Fruit fly (Drosophila melanogaster) whole organism, embryonic: ENCODE measurements around the gene CG42449.

ENCODE experiments used
- Abd-B ChIP-seq: fragments of 200-800 bp; sonication (Bioruptor generic); optimal IDR thresholded peaks from 2 replicates; lab custom pipeline; 2018; ENCODE audit warnings: missing biosample characterization, mild to moderate bottlenecking, missing genetic modification characterization, moderate library complexity
- Atf6 ChIP-seq: fragments of 200-800 bp; sonication (Bioruptor generic); IDR thresholded peaks from 2 replicates; pipeline ENCODE4 v1.3.6; 2022; ENCODE audit warnings: missing biosample characterization, missing genetic modification characterization
- Blimp-1 ChIP-seq: fragments of 200-800 bp; sonication (Bioruptor generic); optimal IDR thresholded peaks from 3 replicates; lab custom pipeline; 2018; ENCODE audit warnings: missing biosample characterization, missing genetic modification characterization, mild to moderate bottlenecking, moderate library complexity, missing genetic modification reagents
- C15 ChIP-seq: fragments of 200-800 bp; sonication (Bioruptor generic); IDR thresholded peaks from 3 replicates; pipeline ENCODE4 v1.3.6; 2022; ENCODE audit warnings: missing biosample characterization, missing genetic modification characterization
- CG10274 ChIP-seq: fragments of 200-800 bp; sonication (Bioruptor generic); optimal IDR thresholded peaks from 3 replicates; lab custom pipeline; 2017; ENCODE audit warnings: missing biosample characterization, mild to moderate bottlenecking, missing genetic modification characterization
- CG12236 ChIP-seq: fragments of 200-800 bp; sonication (Bioruptor generic); optimal IDR thresholded peaks from 2 replicates; lab custom pipeline; 2016; ENCODE audit warnings: missing biosample characterization, missing genetic modification characterization
- CG12744 ChIP-seq: fragments of 200-800 bp; sonication (Bioruptor generic); optimal IDR thresholded peaks from 2 replicates; lab custom pipeline; 2016; ENCODE audit warnings: missing biosample characterization, missing genetic modification characterization
- CG13296 ChIP-seq: fragments of 200-800 bp; sonication (Bioruptor generic); optimal IDR thresholded peaks from 3 replicates; lab custom pipeline; 2018; ENCODE audit warnings: missing biosample characterization, mild to moderate bottlenecking, missing genetic modification characterization
- CG14050 ChIP-seq: fragments of 200-800 bp; sonication (Bioruptor generic); IDR thresholded peaks from 3 replicates; pipeline ENCODE4 v1.3.6; 2022; ENCODE audit warnings: missing biosample characterization, missing genetic modification characterization
- CG15514 ChIP-seq: fragments of 200-800 bp; sonication (Bioruptor generic); optimal IDR thresholded peaks from 3 replicates; lab custom pipeline; 2017; ENCODE audit warnings: missing biosample characterization, missing genetic modification characterization, mild to moderate bottlenecking, moderate library complexity, missing genetic modification reagents
- CG17359 ChIP-seq: fragments of 200-800 bp; sonication (Bioruptor generic); optimal IDR thresholded peaks from 3 replicates; lab custom pipeline; 2018; ENCODE audit warnings: missing biosample characterization, mild to moderate bottlenecking, missing genetic modification characterization, moderate library complexity
- CG17568 ChIP-seq: fragments of 200-800 bp; sonication (Bioruptor generic); optimal IDR thresholded peaks from 2 replicates; lab custom pipeline; 2018; ENCODE audit warnings: missing biosample characterization, mild to moderate bottlenecking, missing genetic modification characterization, moderate library complexity
- CG17802 ChIP-seq: fragments of 200-800 bp; sonication (Bioruptor generic); optimal IDR thresholded peaks from 2 replicates; lab custom pipeline; 2018; ENCODE audit warnings: missing biosample characterization, mild to moderate bottlenecking, missing genetic modification characterization, moderate library complexity
- CG2199 ChIP-seq: fragments of 200-800 bp; sonication (Bioruptor generic); IDR thresholded peaks from 3 replicates; pipeline ENCODE4 v1.3.6; 2022; ENCODE audit warnings: missing biosample characterization, missing genetic modification characterization
- CG30020 ChIP-seq: fragments of 200-800 bp; optimal IDR thresholded peaks from 2 replicates; lab custom pipeline; 2019; ENCODE audit warnings: missing biosample characterization, mild to moderate bottlenecking, missing genetic modification characterization, moderate library complexity
- CG32532 ChIP-seq: fragments of 200-800 bp; sonication (Bioruptor generic); IDR thresholded peaks from 2 replicates; pipeline ENCODE4 v1.3.6; 2022; ENCODE audit warnings: missing biosample characterization, missing genetic modification characterization
- CG3838 ChIP-seq: fragments of 200-800 bp; sonication (Bioruptor generic); optimal IDR thresholded peaks from 3 replicates; lab custom pipeline; 2016; ENCODE audit warnings: missing biosample characterization, missing genetic modification characterization
- CG4360 ChIP-seq: fragments of 200-800 bp; sonication (Bioruptor generic); IDR thresholded peaks from 2 replicates; pipeline ENCODE4 v1.3.6; 2022; ENCODE audit warnings: missing biosample characterization, missing genetic modification characterization
- CG4854 ChIP-seq: fragments of 200-800 bp; sonication (Bioruptor generic); optimal IDR thresholded peaks from 2 replicates; lab custom pipeline; 2016; ENCODE audit warnings: missing biosample characterization, missing genetic modification characterization, inconsistent platforms
- CG6791 ChIP-seq: fragments of 200-800 bp; sonication (Bioruptor generic); IDR thresholded peaks from 3 replicates; pipeline ENCODE4 v1.3.6; 2022; ENCODE audit warnings: missing biosample characterization, missing genetic modification characterization; ENCODE audit not compliant: partially characterized antibody
- CG6813 ChIP-seq: fragments of 200-800 bp; sonication (Bioruptor generic); optimal IDR thresholded peaks from 2 replicates; lab custom pipeline; 2017; ENCODE audit warnings: missing biosample characterization, missing genetic modification characterization, mild to moderate bottlenecking, moderate library complexity, missing genetic modification reagents
- CG8281 ChIP-seq: fragments of 200-800 bp; sonication (Bioruptor generic); optimal IDR thresholded peaks from 2 replicates; lab custom pipeline; 2018; ENCODE audit warnings: missing biosample characterization, mild to moderate bottlenecking, missing genetic modification characterization, moderate library complexity
- CG8388 ChIP-seq: fragments of 200-800 bp; sonication (Bioruptor generic); optimal IDR thresholded peaks from 2 replicates; lab custom pipeline; 2019; ENCODE audit warnings: missing biosample characterization, mild to moderate bottlenecking, missing genetic modification characterization, moderate library complexity
- CG8924 ChIP-seq: fragments of 200-800 bp; optimal IDR thresholded peaks from 3 replicates; lab custom pipeline; 2019; ENCODE audit warnings: missing biosample characterization, mild to moderate bottlenecking, missing genetic modification characterization, moderate library complexity
- Camta ChIP-seq: fragments of 200-800 bp; sonication (Bioruptor generic); optimal IDR thresholded peaks from 2 replicates; lab custom pipeline; 2016; ENCODE audit warnings: missing biosample characterization, missing genetic modification characterization
- Chrac-16 ChIP-seq: fragments of 200-800 bp; sonication (Bioruptor generic); optimal IDR thresholded peaks from 3 replicates; lab custom pipeline; 2016; ENCODE audit warnings: missing biosample characterization, missing genetic modification characterization
- Dfd ChIP-seq, 2 experiments: fragments of >200 bp; optimal IDR thresholded peaks; 2 replicates each; lab custom pipeline; 2017; ENCODE audit warnings: missing biosample characterization in 2 of 2, missing genetic modification characterization in 2 of 2
- Dip3 ChIP-seq: fragments of 200-800 bp; sonication (Bioruptor generic); optimal IDR thresholded peaks from 3 replicates; lab custom pipeline; 2016; ENCODE audit warnings: missing biosample characterization, missing genetic modification characterization
- Ets65A ChIP-seq: fragments of 200-800 bp; sonication (Bioruptor generic); peaks from one replicate; lab custom pipeline; 2016; ENCODE audit warnings: missing biosample characterization, missing genetic modification characterization
- HLH54F ChIP-seq: fragments of 200-800 bp; sonication (Bioruptor generic); optimal IDR thresholded peaks from 3 replicates; lab custom pipeline; 2016; ENCODE audit warnings: missing biosample characterization, missing genetic modification characterization
- Hmx ChIP-seq: fragments of 200-800 bp; sonication (Bioruptor generic); optimal IDR thresholded peaks from 2 replicates; lab custom pipeline; 2016; ENCODE audit warnings: missing biosample characterization, missing genetic modification characterization
- Hr3 ChIP-seq: fragments of 200-800 bp; sonication (Bioruptor generic); optimal IDR thresholded peaks from 3 replicates; lab custom pipeline; 2016; ENCODE audit warnings: missing biosample characterization, missing genetic modification characterization
- Kr ChIP-seq: fragments of 200-800 bp; sonication (Bioruptor generic); optimal IDR thresholded peaks from 2 replicates; lab custom pipeline; 2017; ENCODE audit warnings: missing biosample characterization, mild to moderate bottlenecking, missing genetic modification characterization
- Lim3 ChIP-seq: fragments of 200-800 bp; sonication (Bioruptor generic); IDR thresholded peaks from 2 replicates; pipeline ENCODE4 v1.3.6; 2022; ENCODE audit warnings: missing biosample characterization, missing genetic modification characterization
- Max ChIP-seq: fragments of 200-800 bp; sonication (Bioruptor generic); optimal IDR thresholded peaks from 2 replicates; lab custom pipeline; 2016; ENCODE audit warnings: missing biosample characterization, mild to moderate bottlenecking, missing genetic modification characterization
- Mes4 ChIP-seq: fragments of 200-800 bp; sonication (Bioruptor generic); optimal IDR thresholded peaks from 2 replicates; lab custom pipeline; 2016; ENCODE audit warnings: missing biosample characterization, missing genetic modification characterization
- cato ChIP-seq: fragments of 200-800 bp; sonication (Bioruptor generic); optimal IDR thresholded peaks from 2 replicates; lab custom pipeline; 2016; ENCODE audit warnings: missing biosample characterization, missing genetic modification characterization, borderline replicate concordance
- gem ChIP-seq: fragments of 200-800 bp; sonication (Bioruptor generic); optimal IDR thresholded peaks from 2 replicates; lab custom pipeline; 2019; ENCODE audit warnings: missing biosample characterization, mild to moderate bottlenecking, missing genetic modification characterization, moderate library complexity
- gfzf ChIP-seq: fragments of 200-800 bp; sonication (Bioruptor generic); optimal IDR thresholded peaks from 2 replicates; lab custom pipeline; 2016; ENCODE audit warnings: missing biosample characterization, mild to moderate bottlenecking, missing genetic modification characterization, moderate library complexity
- gsb ChIP-seq: fragments of 200-800 bp; sonication (Bioruptor generic); IDR thresholded peaks from 2 replicates; pipeline ENCODE4 v1.3.6; 2022; ENCODE audit warnings: missing biosample characterization, missing genetic modification characterization
- oc ChIP-seq: fragments of 200-800 bp; sonication (Bioruptor generic); optimal IDR thresholded peaks from 2 replicates; lab custom pipeline; 2018; ENCODE audit warnings: missing biosample characterization, mild to moderate bottlenecking, missing genetic modification characterization, moderate library complexity
- pan ChIP-seq, 4 experiments: fragments of >200 bp in 3 of 4; fragments of 200-800 bp in 1 of 4; sonication (Bioruptor generic) in 1 of 4; optimal IDR thresholded peaks in 3 of 4; IDR thresholded peaks in 1 of 4; 2 replicates each; pipeline versions ENCODE4 v1.3.6 to Lab custom; 2017 to 2022; ENCODE audit warnings: missing biosample characterization in 2 of 4, missing genetic modification characterization in 2 of 4, mixed read lengths in 1 of 4
- psq ChIP-seq: fragments of 200-800 bp; sonication (Bioruptor generic); optimal IDR thresholded peaks from 2 replicates; lab custom pipeline; 2017; ENCODE audit warnings: missing biosample characterization, missing genetic modification characterization
- pzg ChIP-seq: fragments of 200-800 bp; sonication (Bioruptor generic); optimal IDR thresholded peaks from 3 replicates; lab custom pipeline; 2018; ENCODE audit warnings: missing biosample characterization, mild to moderate bottlenecking, missing genetic modification characterization, moderate library complexity
- shn ChIP-seq: fragments of 200-800 bp; sonication (Bioruptor generic); optimal IDR thresholded peaks from 3 replicates; lab custom pipeline; 2016; ENCODE audit warnings: missing biosample characterization, missing genetic modification characterization
- slp2 ChIP-seq: fragments of 200-800 bp; sonication (Bioruptor generic); optimal IDR thresholded peaks from 2 replicates; lab custom pipeline; 2016; ENCODE audit warnings: missing biosample characterization, missing genetic modification characterization
- stc ChIP-seq: fragments of 200-800 bp; sonication (Bioruptor generic); IDR thresholded peaks from 2 replicates; pipeline ENCODE4 v1.3.6; 2022; ENCODE audit warnings: missing biosample characterization, missing genetic modification characterization
- tio ChIP-seq: fragments of 200-800 bp; sonication (Bioruptor generic); optimal IDR thresholded peaks from 2 replicates; lab custom pipeline; 2017; ENCODE audit warnings: missing biosample characterization, missing genetic modification characterization, inconsistent platforms
- tna ChIP-seq: fragments of 200-800 bp; sonication (Bioruptor generic); IDR thresholded peaks from 2 replicates; pipeline ENCODE4 v1.3.6; 2022; ENCODE audit warnings: missing biosample characterization, missing genetic modification characterization; ENCODE audit not compliant: partially characterized antibody

CG42449 gene

DNA sequence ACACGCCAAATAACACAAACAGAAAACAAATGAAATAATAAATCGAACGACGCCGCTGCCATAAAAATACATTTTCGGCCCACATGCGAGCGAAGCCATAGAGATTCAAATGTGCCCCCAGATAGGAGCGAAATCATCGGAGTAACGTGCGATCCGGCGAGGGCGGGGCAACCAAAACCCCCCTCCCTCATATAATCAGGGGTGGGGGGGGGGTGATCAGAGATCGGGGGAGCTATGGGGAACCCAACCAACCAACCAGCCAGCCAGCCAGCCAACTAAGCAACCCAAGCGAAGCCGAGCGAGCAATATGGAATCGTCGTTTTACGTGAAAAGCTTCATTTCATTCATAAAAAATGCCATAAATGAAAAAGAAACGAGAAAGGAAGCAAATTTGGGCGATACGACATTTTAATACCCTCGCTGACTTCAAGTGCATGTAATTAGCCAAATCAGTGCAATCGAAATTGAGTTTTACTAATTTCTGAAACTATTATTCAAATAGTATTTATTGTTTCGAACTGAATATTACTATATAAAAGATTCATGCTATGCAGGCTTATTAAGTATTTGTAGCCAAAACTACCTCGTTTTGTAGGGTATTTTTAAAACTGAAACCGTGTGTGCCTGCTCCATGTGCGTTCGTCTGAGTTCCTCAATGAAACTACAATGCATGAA, 16.9 kb downstream of the CG42449 start (continued):
- TF ChIP-seq CG14050 (GFP tag; lab: Robert Waterston, UW) (peak; percentile 29; the same call in 1 of the 3 replicates), CG32532 (GFP tag; lab: Robert Waterston, UW) (peak; percentile 55; the same call in 1 of the 2 replicates), Hmx (GFP tag; lab: Kevin White, UChicago) (no peak), CG3838 (GFP tag; lab: Kevin White, UChicago) (no peak), CG6791 (GFP tag; lab: Robert Waterston, UW) (no peak), Dip3 (GFP tag; lab: Kevin White, UChicago) (peak; percentile 12), stc (GFP tag; lab: Robert Waterston, UW) (peak; percentile 54), CG2199 (GFP tag; lab: Robert Waterston, UW) (0 out of 3 replicates have a peak, but pooled peaks have one; percentile 36), Blimp-1 (peak; percentile 75), C15 (GFP tag; lab: Robert Waterston, UW) (0 out of 3 replicates have a peak, but pooled peaks have one; percentile 19), Max (GFP tag; lab: Kevin White, UChicago) (peak; percentile 17), Hr3 (GFP tag; lab: Kevin White, UChicago) (peak; percentile 60), oc (peak; percentile 22), CG12236 (GFP tag; lab: Kevin White, UChicago) (no peak), CG8924 (tag; lab: Kevin White, UChicago) (peak; percentile 67), Mes4 (GFP tag; lab: Kevin White, UChicago) (peak; percentile 45), CG12744 (no peak), Atf6 (GFP tag; lab: Robert Waterston, UW) (0 out of 2 replicates have a peak, but pooled peaks have one; percentile 25), CG4360 (GFP tag; lab: Robert Waterston, UW) (peak; percentile 12; the same call in 1 of the 2 replicates), gsb (GFP tag; lab: Robert Waterston, UW) (no peak), Camta (GFP tag; lab: Kevin White, UChicago) (no peak), Dfd (GFP tag; optimal IDR thresholded peaks at IDR 0.05; lab: Kevin White, UChicago) (no peak), CG30020 (tag; lab: Kevin White, UChicago) (no peak), CG13296 (no peak), CG4854 (peak; percentile 38), tio (GFP tag; lab: Kevin White, UChicago) (peak; percentile 11), CG17568 (GFP tag; lab: Kevin White, UChicago) (no peak), Kr (GFP tag; lab: Kevin White, UChicago) (no peak), psq (peak; percentile 3), CG17802 (tag; lab: Kevin White, UChicago) (no peak), cato (GFP tag; lab: Kevin White, UChicago) (peak; percentile 26), Abd-B (GFP tag; lab: Kevin White, UChicago) (peak; percentile 62), CG6813 (GFP tag; lab: Kevin White, UChicago) (peak; percentile 39), HLH54F (GFP tag; lab: Kevin White, UChicago) (no peak), pzg (GFP tag; lab: Kevin White, UChicago) (no peak), Chrac-16 (GFP tag; lab: Kevin White, UChicago) (peak; percentile 27), Ets65A (peak; percentile 86), gem (tag; lab: Kevin White, UChicago) (peak; percentile 86), gfzf (no peak), CG10274 (GFP tag; lab: Kevin White, UChicago) (no peak), tna (GFP tag; lab: Robert Waterston, UW) (no peak), CG15514 (GFP tag; lab: Kevin White, UChicago) (peak; percentile 21), CG17359 (peak; percentile 71), CG8281 (tag; lab: Kevin White, UChicago) (peak; percentile 22), shn (GFP tag; lab: Kevin White, UChicago) (no peak), slp2 (GFP tag; lab: Kevin White, UChicago) (peak; percentile 42), pan (optimal IDR thresholded peaks at IDR 0.05; lab: Kevin White, UChicago) (no peak), pan (GFP tag; optimal IDR thresholded peaks at IDR 0.05 in 1 of 2, IDR thresholded peaks at IDR 0.05 in 1 of 2) (peak in 1 of 2 experiments; percentile 28), CG8388 (peak; percentile 75), Lim3 (GFP tag; lab: Robert Waterston, UW) (no peak)
